Worm (Caenorhabditis elegans) whole organism, young adult: ENCODE measurements around the gene frpr-5.

Experiments
- B0035.1 ChIP-seq: sonication (generic microtip); optimal IDR thresholded peaks from 2 replicates; lab custom pipeline; 2016; ENCODE audit warnings: missing genetic modification characterization, mild to moderate bottlenecking, missing compliant biosample characterization, missing genotype, missing genetic modification reagents
- B0336.3 ChIP-seq: fragments of 200-800 bp; sonication (Bioruptor generic); IDR thresholded peaks from 2 replicates; pipeline ENCODE4 v1.3.6; 2022; ENCODE audit warnings: missing genetic modification characterization, missing compliant biosample characterization
- D2030.7 ChIP-seq: fragments of 200-800 bp; sonication (Bioruptor generic); IDR thresholded peaks from 2 replicates; pipeline ENCODE4 v1.3.6; 2022; ENCODE audit warnings: missing genetic modification reagents, missing genetic modification characterization, missing compliant biosample characterization
- F23B12.7 ChIP-seq: sonication (generic microtip); optimal IDR thresholded peaks from 2 replicates; lab custom pipeline; 2017; ENCODE audit warnings: missing genetic modification characterization, mild to moderate bottlenecking, missing compliant biosample characterization, antibody characterized with exemption, moderate library complexity; ENCODE audit not compliant: insufficient read depth
- F55B11.4 ChIP-seq: sonication (generic microtip); optimal IDR thresholded peaks from 2 replicates; lab custom pipeline; 2016; ENCODE audit warnings: missing compliant biosample characterization, missing genetic modification characterization, borderline replicate concordance; ENCODE audit not compliant: insufficient read depth
- T26A5.8 ChIP-seq: sonication (generic microtip); optimal IDR thresholded peaks from 2 replicates; lab custom pipeline; 2016; ENCODE audit warnings: missing genetic modification characterization, missing compliant biosample characterization
- Y53F4B.3 ChIP-seq: fragments of 200-800 bp; sonication (Bioruptor generic); IDR thresholded peaks from 2 replicates; pipeline ENCODE4 v1.3.6; 2022; ENCODE audit warnings: missing genetic modification reagents, missing genetic modification characterization, missing compliant biosample characterization
- Y95B8A.8 ChIP-seq: fragments of 200-800 bp; sonication (Bioruptor generic); IDR thresholded peaks from 2 replicates; pipeline ENCODE4 v1.3.6; 2022; ENCODE audit warnings: missing genetic modification reagents, missing genetic modification characterization, missing compliant biosample characterization
- akir-1 ChIP-seq: fragments of 200-800 bp; sonication (Bioruptor generic); optimal IDR thresholded peaks from 2 replicates; lab custom pipeline; 2018; ENCODE audit warnings: mild to moderate bottlenecking, missing genetic modification characterization, moderate library complexity, missing compliant biosample characterization
- aptf-2 ChIP-seq: fragments of 200-800 bp; sonication (Bioruptor generic); conservative IDR thresholded peaks from 2 replicates; pipeline ENCODE4 v1.3.6; 2022; ENCODE audit warnings: missing genetic modification reagents, missing genetic modification characterization, missing compliant biosample characterization
- atf-7 ChIP-seq: sonication (generic microtip); optimal IDR thresholded peaks from 2 replicates; lab custom pipeline; 2017; ENCODE audit warnings: mild to moderate bottlenecking, missing genetic modification characterization, missing compliant biosample characterization
- attf-3 ChIP-seq: fragments of 200-800 bp; sonication (Bioruptor generic); conservative IDR thresholded peaks from 2 replicates; pipeline ENCODE4 v1.3.6; 2022; ENCODE audit warnings: missing genetic modification reagents, missing genetic modification characterization, missing compliant biosample characterization
- attf-6 ChIP-seq: fragments of 200-800 bp; sonication (Bioruptor generic); IDR thresholded peaks from 2 replicates; pipeline ENCODE4 v1.3.6; 2022; ENCODE audit warnings: missing genetic modification reagents, missing genetic modification characterization, missing compliant biosample characterization
- ccch-3 ChIP-seq: fragments of 200-800 bp; sonication (Bioruptor generic); optimal IDR thresholded peaks from 2 replicates; lab custom pipeline; 2018; ENCODE audit warnings: mild to moderate bottlenecking, missing genetic modification characterization, missing compliant biosample characterization
- cebp-1 ChIP-seq, 2 experiments: fragments of 200-800 bp in 1 of 2; sonication (Bioruptor generic) in 1 of 2; sonication (generic microtip) in 1 of 2; IDR thresholded peaks in 1 of 2; optimal IDR thresholded peaks in 1 of 2; 2 replicates each; pipeline versions ENCODE4 v1.3.6 to Lab custom; 2017 to 2022; ENCODE audit warnings: missing compliant biosample characterization in 2 of 2, missing genetic modification characterization in 2 of 2, mild to moderate bottlenecking in 1 of 2, missing genetic modification reagents in 1 of 2, moderate library complexity in 1 of 2
- ceh-100 ChIP-seq: fragments of 200-800 bp; sonication (Bioruptor generic); IDR thresholded peaks from 2 replicates; pipeline ENCODE4 v1.3.6; 2022; ENCODE audit warnings: missing genetic modification reagents, missing genetic modification characterization, missing compliant biosample characterization
- ceh-27 ChIP-seq: fragments of 200-800 bp; sonication (Bioruptor generic); optimal IDR thresholded peaks from 2 replicates; lab custom pipeline; 2018; ENCODE audit warnings: mild to moderate bottlenecking, missing genetic modification characterization, moderate library complexity, missing compliant biosample characterization
- ceh-40 ChIP-seq: fragments of 200-800 bp; sonication (Bioruptor generic); IDR thresholded peaks from 2 replicates; pipeline ENCODE4 v1.3.6; 2022; ENCODE audit warnings: missing genetic modification characterization, missing compliant biosample characterization
- ceh-58 ChIP-seq: fragments of 200-800 bp; sonication (Bioruptor generic); IDR thresholded peaks from 2 replicates; pipeline ENCODE4 v1.3.6; 2022; ENCODE audit warnings: missing genetic modification characterization, missing compliant biosample characterization
- chd-7 ChIP-seq: sonication (generic microtip); optimal IDR thresholded peaks from 2 replicates; lab custom pipeline; 2016; ENCODE audit warnings: mild to moderate bottlenecking, missing genetic modification characterization, moderate library complexity, missing compliant biosample characterization
- egrh-3 ChIP-seq: fragments of 200-800 bp; sonication (Bioruptor generic); IDR thresholded peaks from 2 replicates; pipeline ENCODE4 v1.3.6; 2022; ENCODE audit warnings: missing genetic modification reagents, missing genetic modification characterization, missing compliant biosample characterization
- gei-17 ChIP-seq: fragments of 200-800 bp; sonication (Bioruptor generic); optimal IDR thresholded peaks from 2 replicates; lab custom pipeline; 2018; ENCODE audit warnings: mild to moderate bottlenecking, missing genetic modification characterization, missing compliant biosample characterization
- him-1 ChIP-seq: sonication (generic microtip); optimal IDR thresholded peaks from 2 replicates; lab custom pipeline; 2016; ENCODE audit warnings: missing genotype, missing genetic modification reagents, missing genetic modification characterization, missing compliant biosample characterization
- hmg-1.2 ChIP-seq: fragments of 200-800 bp; sonication (Bioruptor generic); IDR thresholded peaks from 2 replicates; pipeline ENCODE4 v1.3.6; 2022; ENCODE audit warnings: missing genetic modification reagents, missing genetic modification characterization, missing compliant biosample characterization
- hmg-20 ChIP-seq: fragments of 200-800 bp; sonication (Bioruptor generic); IDR thresholded peaks from 2 replicates; pipeline ENCODE4 v1.3.6; 2022; ENCODE audit warnings: missing genetic modification reagents, missing genetic modification characterization, missing compliant biosample characterization
- let-526 ChIP-seq: fragments of 200-800 bp; sonication (Bioruptor generic); IDR thresholded peaks from 2 replicates; pipeline ENCODE4 v1.3.6; 2022; ENCODE audit warnings: missing genetic modification reagents, missing genetic modification characterization, missing compliant biosample characterization
- let-607 ChIP-seq, 2 experiments: fragments of 200-800 bp in 1 of 2; sonication (Bioruptor generic) in 1 of 2; sonication (generic microtip) in 1 of 2; optimal IDR thresholded peaks; 2 replicates each; lab custom pipeline; 2016 to 2018; ENCODE audit warnings: mild to moderate bottlenecking in 2 of 2, missing compliant biosample characterization in 2 of 2, missing genetic modification characterization in 2 of 2, moderate library complexity in 2 of 2, missing genotype in 1 of 2
- lin-35 ChIP-seq, 3 experiments: fragments of 150-350 bp in 2 of 3; sonication (generic microtip) in 1 of 3; optimal IDR thresholded peaks; 2 replicates each; lab custom pipeline; 2014 to 2018; ENCODE audit warnings: missing biosample characterization in 3 of 3, missing genetic modification characterization in 3 of 3, missing genetic modification reagents in 3 of 3
- lin-40 ChIP-seq: sonication (generic microtip); optimal IDR thresholded peaks from 2 replicates; lab custom pipeline; 2016; ENCODE audit warnings: missing genetic modification characterization, mild to moderate bottlenecking, missing compliant biosample characterization, missing genotype, missing genetic modification reagents
- lir-1 ChIP-seq: fragments of 200-800 bp; sonication (Bioruptor generic); conservative IDR thresholded peaks from 2 replicates; pipeline ENCODE4 v1.3.6; 2022; ENCODE audit warnings: missing genetic modification reagents, missing genetic modification characterization, missing compliant biosample characterization
- madf-10 ChIP-seq: sonication (generic microtip); optimal IDR thresholded peaks from 2 replicates; lab custom pipeline; 2016; ENCODE audit warnings: mild to moderate bottlenecking, missing genetic modification characterization, missing compliant biosample characterization
- madf-3 ChIP-seq: fragments of 200-800 bp; sonication (Bioruptor generic); IDR thresholded peaks from 2 replicates; pipeline ENCODE4 v1.3.6; 2022; ENCODE audit warnings: missing genetic modification reagents, missing genetic modification characterization, missing compliant biosample characterization
- mes-4 ChIP-seq: sonication (generic microtip); optimal IDR thresholded peaks from 2 replicates; lab custom pipeline; 2016; ENCODE audit warnings: missing genotype, missing genetic modification characterization, missing compliant biosample characterization
- mxl-1 ChIP-seq: sonication (generic microtip); optimal IDR thresholded peaks from 2 replicates; lab custom pipeline; 2016; ENCODE audit warnings: missing genetic modification characterization, missing compliant biosample characterization
- nhr-90 ChIP-seq: sonication (generic microtip); optimal IDR thresholded peaks from 2 replicates; lab custom pipeline; 2016; ENCODE audit warnings: missing genotype, mild to moderate bottlenecking, missing genetic modification characterization, missing compliant biosample characterization
- pbrm-1 ChIP-seq: fragments of 200-800 bp; sonication (Bioruptor generic); IDR thresholded peaks from 2 replicates; pipeline ENCODE4 v1.3.6; 2022; ENCODE audit warnings: missing genetic modification reagents, missing genetic modification characterization, missing compliant biosample characterization
- rcor-1 ChIP-seq: fragments of 200-800 bp; sonication (Bioruptor generic); IDR thresholded peaks from 2 replicates; pipeline ENCODE4 v1.3.6; 2022; ENCODE audit warnings: missing genetic modification reagents, missing genetic modification characterization, missing compliant biosample characterization
- rec-8 ChIP-seq, 2 experiments: sonication (generic microtip); optimal IDR thresholded peaks; 2 replicates each; lab custom pipeline; 2016; ENCODE audit warnings: mild to moderate bottlenecking in 2 of 2, missing genetic modification characterization in 2 of 2, missing genetic modification reagents in 2 of 2, missing genotype in 2 of 2, missing biosample characterization in 1 of 2, missing compliant biosample characterization in 1 of 2, moderate library complexity in 1 of 2
- snpc-4 ChIP-seq, 5 experiments: fragments of 150-350 bp in 1 of 5; sonication (generic microtip) in 4 of 5; optimal IDR thresholded peaks; 2 replicates each; lab custom pipeline; 2014 to 2018; ENCODE audit warnings: missing genetic modification characterization in 5 of 5, missing biosample characterization in 3 of 5, antibody characterized with exemption in 2 of 5, mild to moderate bottlenecking in 2 of 5, missing compliant biosample characterization in 2 of 5, missing genotype in 2 of 5, moderate library complexity in 2 of 5, missing genetic modification reagents in 1 of 5
- somi-1 ChIP-seq: fragments of 200-800 bp; sonication (Bioruptor generic); optimal IDR thresholded peaks from 2 replicates; lab custom pipeline; 2018; ENCODE audit warnings: mild to moderate bottlenecking, missing genetic modification characterization, missing compliant biosample characterization
- tbp1 ChIP-seq: fragments of 200-800 bp; sonication (Bioruptor generic); optimal IDR thresholded peaks from 2 replicates; lab custom pipeline; 2018; ENCODE audit warnings: mild to moderate bottlenecking, missing genetic modification characterization, missing compliant biosample characterization
- tbx-9 ChIP-seq: sonication (generic microtip); optimal IDR thresholded peaks from 2 replicates; lab custom pipeline; 2016; ENCODE audit warnings: borderline replicate concordance, missing genetic modification characterization, inconsistent platforms, missing compliant biosample characterization
- ztf-22 ChIP-seq: fragments of 200-800 bp; sonication (Bioruptor generic); optimal IDR thresholded peaks from 2 replicates; lab custom pipeline; 2018; ENCODE audit warnings: mild to moderate bottlenecking, missing genetic modification characterization, moderate library complexity, missing compliant biosample characterization
- ztf-25 ChIP-seq: fragments of 200-800 bp; sonication (Bioruptor generic); IDR thresholded peaks from 2 replicates; pipeline ENCODE4 v1.3.6; 2022; ENCODE audit warnings: missing genetic modification reagents, missing genetic modification characterization, missing compliant biosample characterization
- ztf-28 ChIP-seq: fragments of 200-800 bp; sonication (Bioruptor generic); IDR thresholded peaks from 2 replicates; pipeline ENCODE4 v1.3.6; 2022; ENCODE audit warnings: missing genetic modification reagents, missing genetic modification characterization, missing compliant biosample characterization

The frpr-5 gene

DNA sequence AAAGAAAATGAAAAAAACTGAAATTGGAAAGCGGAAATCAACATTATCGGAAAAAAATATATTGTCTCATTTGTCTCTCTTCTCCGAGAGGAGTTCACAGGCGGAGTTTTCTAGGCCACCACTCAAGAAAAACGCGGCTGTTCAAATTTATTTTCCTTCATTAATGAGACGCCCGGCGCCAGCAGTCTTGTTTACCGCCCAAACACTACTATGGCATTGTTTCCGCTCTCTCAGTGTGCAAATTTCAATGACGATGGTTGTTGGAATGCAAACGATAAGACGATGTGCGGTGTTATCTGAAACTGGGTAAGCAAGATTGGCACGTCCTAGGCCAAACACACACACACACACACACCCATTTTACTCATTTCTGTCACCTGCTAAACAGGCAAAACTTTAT lies 20.8 kb upstream of the frpr-5 start, which contains the start of gene cav-2 (continued):
- TF ChIP-seq ztf-22 (peak; percentile 49), somi-1 (GFP tag; lab: Kevin White, UChicago) (no peak), D2030.7 (GFP tag; lab: Robert Waterston, UW) (peak; percentile 41), let-607 (tag; optimal IDR thresholded peaks at IDR 0.05; lab: Kevin White, UChicago) (peak; percentile 22 to 68), cebp-1 (GFP tag; IDR thresholded peaks at IDR 0.05; lab: Robert Waterston, UW) (0 out of 2 replicates have a peak, but pooled peaks have one; percentile 57), cebp-1 (tag; optimal IDR thresholded peaks at IDR 0.05; lab: Kevin White, UChicago) (peak; percentile 66), T26A5.8 (no peak), attf-3 (GFP tag; lab: Robert Waterston, UW) (peak; percentile 58), pbrm-1 (0 out of 2 replicates have a peak, but pooled peaks have one; percentile 32), tbp1 (GFP tag; lab: Kevin White, UChicago) (peak; percentile 4), ztf-28 (GFP tag; lab: Robert Waterston, UW) (0 out of 2 replicates have a peak, but pooled peaks have one; percentile 51), lin-35 (GFP tag; optimal IDR thresholded peaks at IDR 0.05; lab: Kevin White, UChicago) (peak in 2 of 3 experiments; percentile 77 to 88), chd-7 (peak; percentile 58), hmg-20 (GFP tag; lab: Robert Waterston, UW) (peak; percentile 66; the same call in 1 of the 2 replicates), attf-6 (no peak), lir-1 (GFP tag; lab: Robert Waterston, UW) (peak; percentile 60), ceh-100 (GFP tag; lab: Robert Waterston, UW) (0 out of 2 replicates have a peak, but pooled peaks have one; percentile 45), let-526 (peak; percentile 78), akir-1 (GFP tag; lab: Kevin White, UChicago) (no peak), madf-10 (tag; lab: Kevin White, UChicago) (peak; percentile 27), ceh-40 (GFP tag; lab: Robert Waterston, UW) (no peak), tbx-9 (tag; lab: Kevin White, UChicago) (no peak), him-1 (peak; percentile 61), ccch-3 (GFP tag; lab: Kevin White, UChicago) (no peak), B0336.3 (GFP tag; lab: Robert Waterston, UW) (peak; percentile 61; the same call in 1 of the 2 replicates), rcor-1 (GFP tag; lab: Robert Waterston, UW) (peak; percentile 71), ceh-58 (GFP tag; lab: Robert Waterston, UW) (no peak), snpc-4 (GFP tag; optimal IDR thresholded peaks at IDR 0.05; lab: Kevin White, UChicago) (no peak), snpc-4 (tag; optimal IDR thresholded peaks at IDR 0.05; lab: Kevin White, UChicago) (peak in 2 of 4 experiments; percentile 40 to 78), mes-4 (tag; lab: Kevin White, UChicago) (no peak), ceh-27 (GFP tag; lab: Kevin White, UChicago) (peak; percentile 92), F55B11.4 (no peak), nhr-90 (tag; lab: Kevin White, UChicago) (no peak), hmg-1.2 (GFP tag; lab: Robert Waterston, UW) (peak; percentile 33), F23B12.7 (tag; lab: Kevin White, UChicago) (peak; percentile 18), Y95B8A.8 (GFP tag; lab: Robert Waterston, UW) (peak; percentile 71; the same call in 1 of the 2 replicates), rec-8 (tag; optimal IDR thresholded peaks at IDR 0.05; lab: Kevin White, UChicago) (peak in 1 of 2 experiments; percentile 66), Y53F4B.3 (GFP tag; lab: Robert Waterston, UW) (no peak), egrh-3 (no peak), aptf-2 (GFP tag; lab: Robert Waterston, UW) (0 out of 2 replicates have a peak, but pooled peaks have one; percentile 25), lin-40 (tag; lab: Kevin White, UChicago) (peak; percentile 72), atf-7 (tag; lab: Kevin White, UChicago) (peak; percentile 74), gei-17 (peak; percentile 9), ztf-25 (GFP tag; lab: Robert Waterston, UW) (peak; percentile 65; the same call in 1 of the 2 replicates), mxl-1 (tag; lab: Kevin White, UChicago) (no peak), B0035.1 (tag; lab: Kevin White, UChicago) (peak; percentile 88), madf-3 (GFP tag; lab: Robert Waterston, UW) (no peak; the same call in 1 of the 2 replicates)
